Worm (Caenorhabditis elegans) whole organism, young adult: ENCODE measurements around the gene his-71.

Experiments
- B0261.1 ChIP-seq: sonication (generic microtip); optimal IDR thresholded peaks from 2 replicates; lab custom pipeline; 2016; ENCODE audit warnings: mild to moderate bottlenecking, missing genetic modification characterization, moderate library complexity, missing compliant biosample characterization
- B0336.3 ChIP-seq: fragments of 200-800 bp; sonication (Bioruptor generic); IDR thresholded peaks from 2 replicates; pipeline ENCODE4 v1.3.6; 2022; ENCODE audit warnings: missing genetic modification characterization, missing compliant biosample characterization
- C17E4.6 ChIP-seq: fragments of 200-800 bp; sonication (Bioruptor generic); IDR thresholded peaks from 2 replicates; pipeline ENCODE4 v1.3.6; 2022; ENCODE audit warnings: missing genetic modification reagents, missing genetic modification characterization, missing compliant biosample characterization
- D2030.7 ChIP-seq: fragments of 200-800 bp; sonication (Bioruptor generic); IDR thresholded peaks from 2 replicates; pipeline ENCODE4 v1.3.6; 2022; ENCODE audit warnings: missing genetic modification reagents, missing genetic modification characterization, missing compliant biosample characterization
- F22D6.2 ChIP-seq: sonication (generic microtip); optimal IDR thresholded peaks from 2 replicates; lab custom pipeline; 2016; ENCODE audit warnings: mild to moderate bottlenecking, missing genetic modification characterization, missing compliant biosample characterization
- F23B12.7 ChIP-seq: sonication (generic microtip); optimal IDR thresholded peaks from 2 replicates; lab custom pipeline; 2017; ENCODE audit warnings: missing genetic modification characterization, mild to moderate bottlenecking, missing compliant biosample characterization, antibody characterized with exemption, moderate library complexity; ENCODE audit not compliant: insufficient read depth
- F49E8.2 ChIP-seq: sonication (generic microtip); optimal IDR thresholded peaks from 3 replicates; lab custom pipeline; 2017; ENCODE audit warnings: missing genetic modification characterization, mild to moderate bottlenecking, missing compliant biosample characterization, antibody characterized with exemption, moderate library complexity; ENCODE audit not compliant: insufficient read depth
- F55B11.4 ChIP-seq: sonication (generic microtip); optimal IDR thresholded peaks from 2 replicates; lab custom pipeline; 2016; ENCODE audit warnings: missing compliant biosample characterization, missing genetic modification characterization, borderline replicate concordance; ENCODE audit not compliant: insufficient read depth
- F57A8.1 ChIP-seq: fragments of 200-800 bp; sonication (Bioruptor generic); optimal IDR thresholded peaks from 2 replicates; lab custom pipeline; 2018; ENCODE audit warnings: mild to moderate bottlenecking, missing genetic modification characterization, moderate library complexity, missing compliant biosample characterization
- F57C9.4 ChIP-seq: sonication (generic microtip); optimal IDR thresholded peaks from 2 replicates; lab custom pipeline; 2017; ENCODE audit warnings: mild to moderate bottlenecking, missing genetic modification characterization, missing compliant biosample characterization
- T07F8.4 ChIP-seq: sonication (generic microtip); optimal IDR thresholded peaks from 2 replicates; lab custom pipeline; 2016; ENCODE audit warnings: mild to moderate bottlenecking, missing genetic modification characterization, moderate library complexity, missing compliant biosample characterization
- Y56A3A.18 ChIP-seq: fragments of 200-800 bp; sonication (Bioruptor generic); IDR thresholded peaks from 2 replicates; pipeline ENCODE4 v1.3.6; 2022; ENCODE audit warnings: missing genetic modification reagents, missing genetic modification characterization, missing compliant biosample characterization
- Y67H2A.10 ChIP-seq: fragments of 200-800 bp; sonication (Bioruptor generic); conservative IDR thresholded peaks from 2 replicates; pipeline ENCODE4 v1.3.6; 2022; ENCODE audit warnings: missing genetic modification reagents, missing genetic modification characterization, missing compliant biosample characterization
- ZK185.1 ChIP-seq: sonication (generic microtip); optimal IDR thresholded peaks from 2 replicates; lab custom pipeline; 2016; ENCODE audit warnings: mild to moderate bottlenecking, missing genetic modification characterization, missing compliant biosample characterization; ENCODE audit not compliant: poor library complexity, severe bottlenecking
- aptf-2 ChIP-seq: fragments of 200-800 bp; sonication (Bioruptor generic); conservative IDR thresholded peaks from 2 replicates; pipeline ENCODE4 v1.3.6; 2022; ENCODE audit warnings: missing genetic modification reagents, missing genetic modification characterization, missing compliant biosample characterization
- athp-1 ChIP-seq: sonication (generic microtip); optimal IDR thresholded peaks from 2 replicates; lab custom pipeline; 2017; ENCODE audit warnings: mild to moderate bottlenecking, missing genetic modification characterization, missing compliant biosample characterization
- attf-5 ChIP-seq: fragments of 200-800 bp; sonication (Bioruptor generic); optimal IDR thresholded peaks from 2 replicates; lab custom pipeline; 2018; ENCODE audit warnings: mild to moderate bottlenecking, missing genetic modification characterization, missing compliant biosample characterization
- ccch-3 ChIP-seq: fragments of 200-800 bp; sonication (Bioruptor generic); optimal IDR thresholded peaks from 2 replicates; lab custom pipeline; 2018; ENCODE audit warnings: mild to moderate bottlenecking, missing genetic modification characterization, missing compliant biosample characterization
- chd-7 ChIP-seq: sonication (generic microtip); optimal IDR thresholded peaks from 2 replicates; lab custom pipeline; 2016; ENCODE audit warnings: mild to moderate bottlenecking, missing genetic modification characterization, moderate library complexity, missing compliant biosample characterization
- efl-1 ChIP-seq: fragments of 150-350 bp; optimal IDR thresholded peaks from 2 replicates; lab custom pipeline; 2014; ENCODE audit warnings: missing biosample characterization, missing genetic modification reagents, missing genetic modification characterization
- egl-18 ChIP-seq: fragments of 200-800 bp; sonication (Bioruptor generic); IDR thresholded peaks from 2 replicates; pipeline ENCODE4 v1.3.6; 2022; ENCODE audit warnings: missing genetic modification reagents, missing genetic modification characterization, missing compliant biosample characterization
- ets-4 ChIP-seq: fragments of 200-800 bp; sonication (Bioruptor generic); optimal IDR thresholded peaks from 2 replicates; lab custom pipeline; 2018; ENCODE audit warnings: mild to moderate bottlenecking, missing genetic modification characterization, missing compliant biosample characterization
- hlh-12 ChIP-seq: sonication (generic microtip); optimal IDR thresholded peaks from 2 replicates; lab custom pipeline; 2016; ENCODE audit warnings: missing genetic modification characterization, missing compliant biosample characterization
- hsf-1 ChIP-seq: fragments of 200-800 bp; sonication (Bioruptor generic); IDR thresholded peaks from 2 replicates; pipeline ENCODE4 v1.3.6; 2022; ENCODE audit warnings: missing genetic modification reagents, missing genetic modification characterization, missing compliant biosample characterization
- let-526 ChIP-seq: fragments of 200-800 bp; sonication (Bioruptor generic); IDR thresholded peaks from 2 replicates; pipeline ENCODE4 v1.3.6; 2022; ENCODE audit warnings: missing genetic modification reagents, missing genetic modification characterization, missing compliant biosample characterization
- lin-26 ChIP-seq: fragments of 200-800 bp; sonication (Bioruptor generic); IDR thresholded peaks from 2 replicates; pipeline ENCODE4 v1.3.6; 2022; ENCODE audit warnings: missing genetic modification reagents, missing genetic modification characterization, missing compliant biosample characterization
- lsl-1 ChIP-seq: fragments of 200-800 bp; sonication (Bioruptor generic); optimal IDR thresholded peaks from 2 replicates; lab custom pipeline; 2018; ENCODE audit warnings: mild to moderate bottlenecking, missing genetic modification characterization, moderate library complexity, missing compliant biosample characterization
- lsy-27 ChIP-seq: sonication (generic microtip); optimal IDR thresholded peaks from 2 replicates; lab custom pipeline; 2017; ENCODE audit warnings: missing genetic modification characterization, mild to moderate bottlenecking, missing compliant biosample characterization, antibody characterized with exemption, missing genotype, borderline replicate concordance; ENCODE audit not compliant: insufficient read depth
- madf-6 ChIP-seq: fragments of 200-800 bp; sonication (Bioruptor generic); IDR thresholded peaks from 2 replicates; pipeline ENCODE4 v1.3.6; 2022; ENCODE audit warnings: missing genetic modification reagents, missing genetic modification characterization, missing compliant biosample characterization
- nfya-1 ChIP-seq: sonication (generic microtip); optimal IDR thresholded peaks from 2 replicates; lab custom pipeline; 2017; ENCODE audit warnings: antibody characterized with exemption, missing compliant biosample characterization, missing genetic modification characterization, borderline replicate concordance; ENCODE audit not compliant: insufficient read depth
- nhr-80 ChIP-seq: sonication (generic microtip); optimal IDR thresholded peaks from 2 replicates; lab custom pipeline; 2016; ENCODE audit warnings: missing genetic modification characterization, missing compliant biosample characterization
- nhr-90 ChIP-seq: sonication (generic microtip); optimal IDR thresholded peaks from 2 replicates; lab custom pipeline; 2016; ENCODE audit warnings: missing genotype, mild to moderate bottlenecking, missing genetic modification characterization, missing compliant biosample characterization
- sea-2 ChIP-seq: fragments of 200-800 bp; sonication (Bioruptor generic); IDR thresholded peaks from 2 replicates; pipeline ENCODE4 v1.3.6; 2022; ENCODE audit warnings: missing genetic modification characterization, missing compliant biosample characterization
- snpc-1.1 ChIP-seq: sonication (generic microtip); optimal IDR thresholded peaks from 2 replicates; lab custom pipeline; 2017; ENCODE audit warnings: missing genetic modification characterization, mild to moderate bottlenecking, missing compliant biosample characterization, antibody characterized with exemption, moderate library complexity, missing genotype, missing genetic modification reagents; ENCODE audit not compliant: insufficient read depth
- snpc-3.4 ChIP-seq: sonication (generic microtip); optimal IDR thresholded peaks from 2 replicates; lab custom pipeline; 2017; ENCODE audit warnings: missing genetic modification characterization, mild to moderate bottlenecking, missing compliant biosample characterization, antibody characterized with exemption, moderate library complexity, missing genotype, missing genetic modification reagents
- tbp1 ChIP-seq: fragments of 200-800 bp; sonication (Bioruptor generic); optimal IDR thresholded peaks from 2 replicates; lab custom pipeline; 2018; ENCODE audit warnings: mild to moderate bottlenecking, missing genetic modification characterization, missing compliant biosample characterization
- unc-130 ChIP-seq: sonication (generic microtip); optimal IDR thresholded peaks from 2 replicates; lab custom pipeline; 2016; ENCODE audit warnings: missing genetic modification reagents, missing genetic modification characterization, missing compliant biosample characterization
- unc-62 ChIP-seq: fragments of 150-350 bp; optimal IDR thresholded peaks from 2 replicates; lab custom pipeline; 2014; ENCODE audit warnings: missing biosample characterization, missing genetic modification reagents, missing genetic modification characterization
- xnd-1 ChIP-seq: sonication (generic microtip); optimal IDR thresholded peaks from 2 replicates; lab custom pipeline; 2016; ENCODE audit warnings: missing genotype, missing genetic modification reagents, missing genetic modification characterization, missing compliant biosample characterization
- ztf-22 ChIP-seq: fragments of 200-800 bp; sonication (Bioruptor generic); optimal IDR thresholded peaks from 2 replicates; lab custom pipeline; 2018; ENCODE audit warnings: mild to moderate bottlenecking, missing genetic modification characterization, moderate library complexity, missing compliant biosample characterization
- ztf-26 ChIP-seq: sonication (generic microtip); optimal IDR thresholded peaks from 2 replicates; lab custom pipeline; 2017; ENCODE audit warnings: missing genetic modification characterization, missing compliant biosample characterization
- ztf-6 ChIP-seq: fragments of 200-800 bp; sonication (Bioruptor generic); IDR thresholded peaks from 2 replicates; pipeline ENCODE4 v1.3.6; 2022; ENCODE audit warnings: missing genetic modification reagents, missing genetic modification characterization, missing compliant biosample characterization

Gene his-71

DNA sequence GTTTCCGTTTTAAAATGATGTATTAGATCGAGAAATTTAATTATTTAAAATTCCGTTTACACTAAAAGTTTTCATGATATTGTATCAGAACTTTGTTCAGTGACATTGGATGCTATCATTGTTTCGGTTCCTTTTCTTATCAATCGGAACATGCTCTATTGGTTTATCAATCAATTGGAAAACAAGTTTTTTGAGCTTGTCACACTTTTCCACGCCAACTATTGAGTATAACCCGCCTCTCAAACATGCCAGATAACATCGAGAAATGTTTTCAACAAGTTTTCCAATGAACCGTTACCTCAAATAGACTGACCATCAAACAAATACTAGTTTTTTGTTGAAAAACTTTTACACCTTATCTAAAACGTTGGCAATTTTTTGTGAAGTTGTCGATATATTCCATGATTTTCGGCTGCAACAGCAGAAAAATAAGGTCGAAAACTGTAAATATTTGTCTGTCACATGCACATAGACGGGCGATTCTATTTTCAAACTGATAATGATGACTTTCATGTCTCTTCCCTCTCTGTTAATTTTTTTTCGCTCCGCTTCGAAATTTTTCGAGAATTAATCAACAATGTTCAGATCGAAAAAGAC, 32.6 kb upstream of the his-71 start, which contains the start of gene unk-1:
Gene unk-1 (plus strand): TSS at position 577 of the 597 bp plus-strand sequence.
- no peak for TF ChIP-seq B0336.3 (GFP tag; lab: Robert Waterston, UW)
- TF ChIP-seq nhr-80: peak; percentile 57
- TF ChIP-seq C17E4.6 (GFP tag; lab: Robert Waterston, UW): no peak
- TF ChIP-seq ZK185.1 (tag; lab: Kevin White, UChicago): peak; percentile 14
- TF ChIP-seq tbp1 (GFP tag; lab: Kevin White, UChicago): no peak
- no peak for TF ChIP-seq madf-6 (GFP tag; lab: Robert Waterston, UW)
- no peak for TF ChIP-seq D2030.7 (GFP tag; lab: Robert Waterston, UW)
- TF ChIP-seq ztf-6: no peak
- no peak for TF ChIP-seq T07F8.4 (tag; lab: Kevin White, UChicago)
- TF ChIP-seq attf-5 (GFP tag; lab: Kevin White, UChicago): no peak
- TF ChIP-seq lsl-1 (GFP tag; lab: Kevin White, UChicago): no peak
- peak; percentile 27 for TF ChIP-seq ets-4
- TF ChIP-seq, all 124 proteins: peak for 3

ce11 chrX:8010652-8011051, 28.8 kb upstream of the his-71 start:
- TF ChIP-seq madf-6 (GFP tag; lab: Robert Waterston, UW) (no peak), aptf-2 (GFP tag; lab: Robert Waterston, UW) (no peak), Y56A3A.18 (no peak), chd-7 (no peak), lsy-27 (tag; lab: Kevin White, UChicago) (no peak), F23B12.7 (no peak), F49E8.2 (tag; lab: Kevin White, UChicago) (no peak), hsf-1 (GFP tag; lab: Robert Waterston, UW) (no peak), tbp1 (GFP tag; lab: Kevin White, UChicago) (no peak), B0261.1 (no peak), efl-1 (no peak), xnd-1 (tag; lab: Kevin White, UChicago) (no peak)

- TF ChIP-seq tbp1 (GFP tag; lab: Kevin White, UChicago) (no peak), Y67H2A.10 (GFP tag; lab: Robert Waterston, UW) (no peak), B0261.1 (no peak), egl-18 (GFP tag; lab: Robert Waterston, UW) (no peak), F55B11.4 (tag; lab: Kevin White, UChicago) (no peak), lin-26 (GFP tag; lab: Robert Waterston, UW) (no peak), sea-2 (no peak), attf-5 (GFP tag; lab: Kevin White, UChicago) (no peak), ztf-26 (tag; lab: Kevin White, UChicago) (no peak), F49E8.2 (tag; lab: Kevin White, UChicago) (no peak), F22D6.2 (tag; lab: Kevin White, UChicago) (no peak), xnd-1 (tag; lab: Kevin White, UChicago) (no peak)
Observed at ce11 chrX:8005967-8006366, 24.1 kb upstream of the his-71 start.

DNA sequence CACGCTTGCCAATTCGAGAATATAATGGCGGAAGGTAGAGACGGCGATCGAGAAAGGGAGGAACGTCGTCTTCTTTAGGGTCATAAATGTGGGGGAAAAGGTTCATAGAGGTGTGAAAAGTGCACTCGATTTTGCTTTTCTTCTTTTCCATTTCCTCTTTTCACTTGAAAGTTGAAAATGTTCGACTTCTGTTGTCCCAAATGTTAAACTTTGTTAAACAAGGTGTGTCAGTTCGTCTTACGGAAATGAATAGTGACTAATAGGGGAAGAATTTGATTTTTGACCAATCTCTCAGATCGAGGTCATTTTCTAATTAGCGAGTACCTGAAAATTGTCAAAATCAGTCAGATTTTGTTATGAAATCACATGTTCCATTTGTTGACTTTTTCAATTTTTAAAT, 23.0 kb upstream of the his-71 start:
- TF ChIP-seq unc-130 (GFP tag; lab: Kevin White, UChicago) (no peak), let-526 (GFP tag; lab: Robert Waterston, UW) (no peak), athp-1 (tag; lab: Kevin White, UChicago) (no peak), sea-2 (no peak), snpc-1.1 (tag; lab: Kevin White, UChicago) (no peak), hlh-12 (tag; lab: Kevin White, UChicago) (no peak), snpc-3.4 (tag; lab: Kevin White, UChicago) (no peak), F57A8.1 (GFP tag; lab: Kevin White, UChicago) (no peak), chd-7 (no peak), attf-5 (GFP tag; lab: Kevin White, UChicago) (no peak), nhr-90 (tag; lab: Kevin White, UChicago) (no peak), F57C9.4 (no peak), nfya-1 (no peak), unc-62 (GFP tag; lab: Kevin White, UChicago) (no peak), ccch-3 (GFP tag; lab: Kevin White, UChicago) (no peak), ztf-22 (GFP tag; lab: Kevin White, UChicago) (no peak)
